Worm (Caenorhabditis elegans): ENCODE results near the gene nas-12.

- no peak for TF ChIP-seq dao-5 (tag; optimal IDR thresholded peaks at IDR 0.05)
- no peak for TF ChIP-seq W03F9.2 (tag; optimal IDR thresholded peaks at IDR 0.05)
- no peak for TF ChIP-seq him-1 (tag; optimal IDR thresholded peaks at IDR 0.05)
Observed at ce11 chrIV:10259557-10259956, 35.7 kb downstream of the nas-12 start, which contains the start of gene F01G10.9.
